Worm (Caenorhabditis elegans) whole organism, mixed stage, embryonic: ENCODE data around the gene F41G3.10.

Experiments
- ces-1 ChIP-seq: fragments of 150-350 bp; optimal IDR thresholded peaks from 2 replicates; lab custom pipeline; 2014; ENCODE audit warnings: missing biosample characterization, missing genetic modification reagents, missing genetic modification characterization
- cnd-1 ChIP-seq: fragments of 200-800 bp; sonication (Bioruptor generic); optimal IDR thresholded peaks from 2 replicates; lab custom pipeline; 2018; ENCODE audit warnings: mild to moderate bottlenecking, missing genetic modification characterization, missing compliant biosample characterization
- elt-1 ChIP-seq: sonication (generic microtip); optimal IDR thresholded peaks from 2 replicates; lab custom pipeline; 2017; ENCODE audit warnings: missing genetic modification characterization, mild to moderate bottlenecking, missing compliant biosample characterization, antibody characterized with exemption, moderate library complexity, borderline replicate concordance; ENCODE audit not compliant: insufficient read depth
- elt-3 ChIP-seq: fragments of 150-350 bp; optimal IDR thresholded peaks from 2 replicates; lab custom pipeline; 2014; ENCODE audit warnings: missing biosample characterization, missing genetic modification characterization
- lin-13 ChIP-seq: fragments of 150-350 bp; optimal IDR thresholded peaks from 2 replicates; lab custom pipeline; 2014; ENCODE audit warnings: missing biosample characterization, missing genetic modification characterization
- lsy-2 ChIP-seq: fragments of 150-350 bp; optimal IDR thresholded peaks from 2 replicates; lab custom pipeline; 2014; ENCODE audit warnings: missing biosample characterization, missing genetic modification characterization
- nhr-12 ChIP-seq: fragments of 150-350 bp; optimal IDR thresholded peaks from 2 replicates; lab custom pipeline; 2014; ENCODE audit warnings: missing biosample characterization, missing genetic modification characterization
- nhr-237 ChIP-seq: fragments of 150-350 bp; optimal IDR thresholded peaks from 2 replicates; lab custom pipeline; 2014; ENCODE audit warnings: missing biosample characterization, missing genetic modification characterization
- nhr-76 ChIP-seq: sonication (generic microtip); optimal IDR thresholded peaks from 2 replicates; lab custom pipeline; 2017; ENCODE audit warnings: missing biosample characterization, missing genetic modification characterization
- pha-4 ChIP-seq: fragments of 150-350 bp; optimal IDR thresholded peaks from 2 replicates; lab custom pipeline; 2018; ENCODE audit warnings: missing biosample characterization, missing genetic modification reagents, missing genetic modification characterization
- snpc-4 ChIP-seq: fragments of 150-350 bp; optimal IDR thresholded peaks from 2 replicates; lab custom pipeline; 2014; ENCODE audit warnings: missing biosample characterization, missing genetic modification characterization
- sptf-1 ChIP-seq: sonication (generic microtip); optimal IDR thresholded peaks from 2 replicates; lab custom pipeline; 2017; ENCODE audit warnings: mild to moderate bottlenecking, missing genetic modification characterization, moderate library complexity, missing compliant biosample characterization
- unc-39 ChIP-seq: fragments of 150-350 bp; optimal IDR thresholded peaks from 2 replicates; lab custom pipeline; 2014; ENCODE audit warnings: missing biosample characterization, missing genetic modification characterization
- unc-62 ChIP-seq: fragments of 150-350 bp; optimal IDR thresholded peaks from 2 replicates; lab custom pipeline; 2014; ENCODE audit warnings: missing biosample characterization, missing genetic modification reagents, missing genetic modification characterization

- TF ChIP-seq nhr-237 (no peak), cnd-1 (tag; lab: Kevin White, UChicago) (no peak), lsy-2 (tag; lab: Kevin White, UChicago) (no peak), elt-3 (tag; lab: Kevin White, UChicago) (no peak), nhr-76 (tag; lab: Kevin White, UChicago) (no peak), unc-62 (no peak), unc-39 (tag; lab: Kevin White, UChicago) (no peak), lin-13 (tag; lab: Kevin White, UChicago) (no peak), snpc-4 (no peak), sptf-1 (tag; lab: Kevin White, UChicago) (no peak), nhr-12 (tag; lab: Kevin White, UChicago) (no peak), pha-4 (no peak), elt-1 (tag; lab: Kevin White, UChicago) (no peak), ces-1 (GFP tag; lab: Kevin White, UChicago) (no peak)
Observed at ce11 chrII:6736066-6736465, 13.3 kb downstream of the F41G3.10 start, which contains the start of gene mrps-18.C.
